Fruit fly (Drosophila melanogaster) whole organism: ENCODE data around the gene CG45764.
"Not testable (repeated sequence)": the region's sequence is repeated elsewhere in the genome, so short reads cannot be mapped to it uniquely, and the experiment has no call there.

ENCODE experiments used
- CG8478 ChIP-seq: fragments of >200 bp; optimal IDR thresholded peaks from 2 replicates; lab custom pipeline; 2018; ENCODE audit warnings: inconsistent platforms
- EcR ChIP-seq, 2 experiments: fragments of >200 bp; optimal IDR thresholded peaks; 2 replicates each; lab custom pipeline; 2017; ENCODE audit warnings: missing biosample characterization in 2 of 2, missing genetic modification characterization in 2 of 2, missing genetic modification reagents in 2 of 2
- psq ChIP-seq: fragments of >200 bp; optimal IDR thresholded peaks from 2 replicates; lab custom pipeline; 2017
- usp ChIP-seq: fragments of >200 bp; optimal IDR thresholded peaks from 2 replicates; lab custom pipeline; 2017; ENCODE audit warnings: missing biosample characterization, missing genetic modification characterization, mixed read lengths

DNA sequence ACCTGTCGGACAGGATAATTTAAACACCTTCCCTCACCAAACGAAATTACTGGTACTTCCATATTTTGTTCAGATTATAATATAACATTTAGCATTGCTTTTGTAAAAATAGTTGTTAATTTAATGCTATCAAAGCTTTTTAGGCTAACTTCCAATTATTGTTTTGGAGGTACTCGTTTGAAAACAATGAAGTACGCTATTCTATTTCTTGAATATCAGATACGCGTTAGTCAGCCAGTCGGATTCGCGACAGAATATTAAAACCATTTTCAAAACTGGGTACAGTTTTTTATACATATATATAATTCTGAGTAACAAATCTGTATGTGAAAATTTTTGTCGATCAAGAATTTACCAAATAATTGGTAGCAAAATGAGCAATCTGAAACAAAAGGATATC, 4.4 kb upstream of the CG45764 start, which contains the start of gene Mst77Y-4:
- not testable (repeated sequence) for TF ChIP-seq EcR (GFP tag; optimal IDR thresholded peaks at IDR 0.05; lab: Kevin White, UChicago); CG8478 (lab: Kevin White, UChicago); psq (lab: Kevin White, UChicago); usp (GFP tag; lab: Kevin White, UChicago)
